Fruit fly (Drosophila melanogaster) S2 (cell line): ENCODE measurements around the gene Rh2.

ENCODE experiments used
- CG8478 ChIP-seq: fragments of >200 bp; optimal IDR thresholded peaks from 2 replicates; lab custom pipeline; 2018
- CTCF ChIP-seq, 2 experiments: fragments of >200 bp; optimal IDR thresholded peaks; 2 replicates each; lab custom pipeline; 2018

Gene Rh2

dm6 chr3R:18949131-18949530 is 49.9 kb downstream of the Rh2 start:
- TF ChIP-seq CTCF (optimal IDR thresholded peaks at IDR 0.05; lab: Kevin White, UChicago): no peak
- no peak for TF ChIP-seq CG8478 (lab: Kevin White, UChicago)

DNA sequence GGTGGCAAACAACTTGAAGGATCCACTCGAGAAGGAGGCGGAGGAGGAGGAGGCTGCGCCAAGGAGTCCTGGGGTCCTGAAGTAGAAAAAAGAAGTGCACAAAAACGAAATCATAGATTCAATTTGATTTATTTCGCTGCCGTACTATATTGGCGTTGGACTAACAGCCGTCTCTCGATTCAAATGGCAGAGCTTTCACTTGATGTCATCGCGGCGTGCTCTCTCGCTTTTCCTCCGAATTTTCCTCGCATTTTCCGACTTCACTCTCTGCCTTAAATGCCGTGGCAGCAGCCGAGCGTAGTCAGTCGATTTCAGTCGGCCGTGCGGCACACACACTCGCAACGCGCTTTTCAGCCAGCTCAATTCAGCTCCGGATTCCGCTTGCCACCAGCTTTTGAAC is 50.7 kb downstream of the Rh2 start, which contains the start of gene CG43732:
TSS of gene CG43732 (plus strand) at position 301 of the 400 bp plus-strand sequence.
- TF ChIP-seq CTCF (optimal IDR thresholded peaks at IDR 0.05; lab: Kevin White, UChicago): no peak
- no peak for TF ChIP-seq CG8478 (lab: Kevin White, UChicago)
